Worm (Caenorhabditis elegans) whole organism, early embryonic: ENCODE measurements around the gene cec-7.

Experiments
- B0310.2 ChIP-seq: sonication (generic microtip); optimal IDR thresholded peaks from 2 replicates; lab custom pipeline; 2016; ENCODE audit warnings: mild to moderate bottlenecking, missing genetic modification characterization, missing compliant biosample characterization
- F13C5.2 ChIP-seq: sonication (generic microtip); optimal IDR thresholded peaks from 2 replicates; lab custom pipeline; 2017; ENCODE audit warnings: mild to moderate bottlenecking, missing genetic modification characterization, inconsistent platforms, missing compliant biosample characterization
- aly-1 ChIP-seq: sonication (generic microtip); optimal IDR thresholded peaks from 2 replicates; lab custom pipeline; 2016; ENCODE audit warnings: missing genetic modification characterization, missing compliant biosample characterization
- ama-1 ChIP-seq: fragments of 150-350 bp; optimal IDR thresholded peaks from 2 replicates; lab custom pipeline; 2014
- ceh-13 ChIP-seq: fragments of 200-800 bp; sonication (Bioruptor generic); optimal IDR thresholded peaks from 2 replicates; lab custom pipeline; 2018; ENCODE audit warnings: mild to moderate bottlenecking, missing genetic modification characterization, missing compliant biosample characterization
- ceh-36 ChIP-seq: sonication (generic microtip); optimal IDR thresholded peaks from 2 replicates; lab custom pipeline; 2016; ENCODE audit warnings: missing genetic modification characterization, inconsistent platforms, missing compliant biosample characterization
- ets-7 ChIP-seq: sonication (generic microtip); optimal IDR thresholded peaks from 2 replicates; lab custom pipeline; 2016; ENCODE audit warnings: missing genotype, missing genetic modification characterization, missing compliant biosample characterization
- flt-1 ChIP-seq: fragments of 200-800 bp; sonication (Bioruptor generic); IDR thresholded peaks from 2 replicates; pipeline ENCODE4 v1.3.6; 2022; ENCODE audit warnings: missing genetic modification characterization, missing compliant biosample characterization
- hmbx-1 ChIP-seq: sonication (generic microtip); optimal IDR thresholded peaks from 2 replicates; lab custom pipeline; 2016; ENCODE audit warnings: mild to moderate bottlenecking, missing genetic modification characterization, missing compliant biosample characterization
- hmg-4 ChIP-seq: fragments of 200-800 bp; sonication (Bioruptor generic); optimal IDR thresholded peaks from 2 replicates; lab custom pipeline; 2018; ENCODE audit warnings: mild to moderate bottlenecking, missing genetic modification characterization, missing compliant biosample characterization
- hnd-1 ChIP-seq: sonication (generic microtip); optimal IDR thresholded peaks from 2 replicates; lab custom pipeline; 2016; ENCODE audit warnings: missing genetic modification characterization, missing compliant biosample characterization
- pes-1 ChIP-seq: fragments of 200-800 bp; sonication (Bioruptor generic); IDR thresholded peaks from 2 replicates; pipeline ENCODE4 v1.3.6; 2022; ENCODE audit warnings: missing genetic modification reagents, missing genetic modification characterization, missing compliant biosample characterization
- scrt-1 ChIP-seq: fragments of 200-800 bp; sonication (Bioruptor generic); IDR thresholded peaks from 2 replicates; pipeline ENCODE4 v1.3.6; 2022; ENCODE audit warnings: missing genetic modification characterization, missing compliant biosample characterization
- sea-1 ChIP-seq: fragments of 200-800 bp; sonication (Bioruptor generic); conservative IDR thresholded peaks from 2 replicates; pipeline ENCODE4 v1.3.6; 2022; ENCODE audit warnings: missing genetic modification characterization, missing compliant biosample characterization
- tbx-11 ChIP-seq: fragments of 200-800 bp; sonication (Bioruptor generic); IDR thresholded peaks from 2 replicates; pipeline ENCODE4 v1.3.6; 2022; ENCODE audit warnings: missing genetic modification characterization, missing compliant biosample characterization
- tbx-37 ChIP-seq: fragments of 200-800 bp; sonication (Bioruptor generic); conservative IDR thresholded peaks from 2 replicates; pipeline ENCODE4 v1.3.6; 2022; ENCODE audit warnings: missing genetic modification reagents, missing genetic modification characterization, missing compliant biosample characterization
- tra-4 ChIP-seq: sonication (generic microtip); optimal IDR thresholded peaks from 2 replicates; lab custom pipeline; 2017; ENCODE audit warnings: missing genetic modification characterization, missing compliant biosample characterization

The cec-7 gene

DNA sequence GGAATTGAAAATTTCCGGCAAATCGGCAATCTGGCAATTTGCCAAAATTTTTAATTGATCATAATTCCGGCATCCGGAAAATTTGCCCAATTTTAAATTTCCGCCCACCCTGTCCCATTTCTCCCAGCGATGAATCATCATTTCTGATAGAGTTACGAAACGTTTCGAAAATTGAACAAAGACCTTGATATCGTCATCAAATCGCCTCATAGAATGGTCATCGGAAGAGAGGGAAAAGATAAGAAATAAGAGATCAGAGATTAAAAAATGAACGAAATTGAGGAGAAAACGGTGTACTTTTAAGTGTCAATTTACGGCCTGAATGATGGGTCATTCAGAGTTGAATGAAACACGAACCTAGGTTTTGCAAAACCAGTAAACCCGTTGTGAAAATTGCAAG, 29.8 kb downstream of the cec-7 start:
- TF ChIP-seq tra-4 (tag; lab: Kevin White, UChicago) (no peak), ama-1 (no peak), ceh-13 (GFP tag; lab: Kevin White, UChicago) (no peak), hmbx-1 (tag; lab: Kevin White, UChicago) (no peak), hnd-1 (tag; lab: Kevin White, UChicago) (no peak)

DNA sequence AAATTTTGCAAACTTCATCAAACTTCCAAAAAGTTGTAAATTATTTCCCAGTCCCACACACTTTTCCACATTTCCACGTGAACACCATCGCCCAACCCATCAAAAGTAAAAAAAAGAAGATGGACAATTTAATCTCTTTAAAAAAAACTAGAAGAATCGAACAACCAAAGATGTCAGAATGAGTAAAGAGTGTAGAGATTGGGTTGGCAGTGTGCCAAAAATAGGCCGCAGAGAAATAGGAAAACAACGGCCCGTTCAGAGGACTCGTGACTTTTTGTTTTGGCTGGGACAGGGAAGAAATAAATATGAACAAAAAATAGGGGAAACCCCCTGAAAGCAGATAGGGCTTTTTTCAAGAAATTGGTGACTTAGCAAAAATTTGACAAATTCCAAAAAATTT, 34.5 kb downstream of the cec-7 start:
- TF ChIP-seq ets-7 (tag; lab: Kevin White, UChicago) (no peak), tbx-11 (no peak), ceh-36 (tag; lab: Kevin White, UChicago) (no peak), scrt-1 (GFP tag; lab: Robert Waterston, UW) (no peak), tra-4 (tag; lab: Kevin White, UChicago) (no peak), hmbx-1 (tag; lab: Kevin White, UChicago) (no peak), aly-1 (tag; lab: Kevin White, UChicago) (no peak), hmg-4 (GFP tag; lab: Kevin White, UChicago) (no peak), B0310.2 (no peak), pes-1 (no peak), ama-1 (no peak), hnd-1 (tag; lab: Kevin White, UChicago) (no peak), tbx-37 (GFP tag; lab: Robert Waterston, UW) (no peak), F13C5.2 (tag; lab: Kevin White, UChicago) (no peak), ceh-13 (GFP tag; lab: Kevin White, UChicago) (no peak), sea-1 (GFP tag; lab: Robert Waterston, UW) (no peak), flt-1 (GFP tag; lab: Robert Waterston, UW) (no peak)

DNA sequence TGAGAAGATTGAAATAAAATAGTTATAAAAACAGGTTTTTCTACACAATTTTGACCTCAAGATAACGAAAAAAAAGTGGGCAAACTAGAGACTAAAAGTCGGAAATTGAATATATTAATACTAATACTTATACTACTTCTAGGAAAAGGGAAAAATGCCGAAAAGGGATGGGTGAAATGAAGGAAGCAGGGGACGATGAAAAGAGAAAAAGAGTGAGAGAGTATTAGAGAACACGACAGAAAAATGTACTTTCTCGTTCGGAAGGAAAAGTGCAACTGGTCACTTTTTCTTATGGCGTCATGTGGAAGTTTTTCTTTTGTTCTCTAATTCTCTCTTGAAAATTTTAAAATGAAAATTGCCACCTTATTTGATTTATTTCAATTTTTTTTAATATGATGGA, 36.0 kb downstream of the cec-7 start:
- TF ChIP-seq tra-4 (tag; lab: Kevin White, UChicago) (no peak), tbx-11 (no peak), B0310.2 (no peak), aly-1 (tag; lab: Kevin White, UChicago) (no peak), hmg-4 (GFP tag; lab: Kevin White, UChicago) (no peak), ama-1 (no peak), F13C5.2 (tag; lab: Kevin White, UChicago) (no peak), ceh-36 (tag; lab: Kevin White, UChicago) (no peak), sea-1 (GFP tag; lab: Robert Waterston, UW) (no peak), ets-7 (tag; lab: Kevin White, UChicago) (no peak), hmbx-1 (tag; lab: Kevin White, UChicago) (no peak), ceh-13 (GFP tag; lab: Kevin White, UChicago) (no peak), tbx-37 (GFP tag; lab: Robert Waterston, UW) (no peak), flt-1 (GFP tag; lab: Robert Waterston, UW) (no peak)

DNA sequence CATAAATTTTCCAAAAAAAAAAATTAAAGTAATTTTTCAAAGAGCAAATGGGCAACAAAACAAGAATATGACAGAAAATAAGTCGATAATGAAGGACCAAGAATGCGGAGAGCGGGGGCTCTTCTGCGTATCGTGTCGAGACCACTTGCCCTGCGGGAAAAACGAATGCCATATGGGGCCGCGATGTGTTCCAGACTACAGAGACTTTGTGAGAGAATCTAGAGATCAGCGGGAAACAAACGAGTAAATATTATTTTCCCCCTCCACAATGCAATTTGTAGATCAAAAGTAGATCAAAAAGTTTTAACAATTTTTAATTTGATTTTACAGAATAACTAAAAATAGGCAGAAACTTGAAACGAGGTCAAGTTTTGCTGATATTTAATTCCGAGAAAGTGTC, 37.2 kb downstream of the cec-7 start:
- TF ChIP-seq ceh-13 (GFP tag; lab: Kevin White, UChicago): no peak
- TF ChIP-seq hnd-1 (tag; lab: Kevin White, UChicago): no peak
- no peak for TF ChIP-seq sea-1 (GFP tag; lab: Robert Waterston, UW)
- TF ChIP-seq scrt-1 (GFP tag; lab: Robert Waterston, UW): no peak
- TF ChIP-seq tra-4 (tag; lab: Kevin White, UChicago): no peak
- TF ChIP-seq F13C5.2 (tag; lab: Kevin White, UChicago): no peak
- no peak for TF ChIP-seq B0310.2

DNA sequence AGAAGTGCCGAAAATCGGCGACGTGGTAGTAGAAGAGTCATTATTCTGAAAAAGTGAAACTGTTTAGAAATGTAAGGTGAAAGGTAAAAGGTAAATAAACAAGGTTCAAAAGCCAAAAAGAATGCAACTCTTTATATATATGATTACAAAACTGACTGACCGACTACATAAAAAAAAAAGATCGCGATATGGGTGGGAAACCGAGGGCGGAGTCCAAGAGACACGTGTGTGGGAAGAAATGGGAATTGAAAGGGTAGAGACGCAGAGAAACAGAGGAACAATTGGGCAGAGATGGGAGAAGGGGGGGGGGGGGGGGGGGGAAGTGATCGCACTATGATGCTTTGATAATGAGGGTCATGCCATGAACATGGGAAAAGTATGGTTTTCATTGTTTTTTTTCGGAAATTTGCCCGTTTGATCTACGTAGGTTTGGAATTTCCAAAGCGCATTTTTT, 38.4 kb downstream of the cec-7 start, which contains the start of gene Y37D8A.4:
Gene Y37D8A.4 (minus strand): TSS at position 51 of the 454 bp plus-strand sequence.
- TF ChIP-seq hmg-4 (GFP tag; lab: Kevin White, UChicago) (no peak), B0310.2 (no peak), pes-1 (no peak), tbx-37 (GFP tag; lab: Robert Waterston, UW) (no peak), scrt-1 (GFP tag; lab: Robert Waterston, UW) (no peak), aly-1 (tag; lab: Kevin White, UChicago) (no peak), tbx-11 (no peak), ceh-36 (tag; lab: Kevin White, UChicago) (no peak), flt-1 (GFP tag; lab: Robert Waterston, UW) (no peak), ceh-13 (GFP tag; lab: Kevin White, UChicago) (no peak), F13C5.2 (tag; lab: Kevin White, UChicago) (no peak), sea-1 (GFP tag; lab: Robert Waterston, UW) (no peak), ama-1 (no peak), ets-7 (tag; lab: Kevin White, UChicago) (no peak), tra-4 (tag; lab: Kevin White, UChicago) (no peak), hnd-1 (tag; lab: Kevin White, UChicago) (no peak), hmbx-1 (tag; lab: Kevin White, UChicago) (no peak)

DNA sequence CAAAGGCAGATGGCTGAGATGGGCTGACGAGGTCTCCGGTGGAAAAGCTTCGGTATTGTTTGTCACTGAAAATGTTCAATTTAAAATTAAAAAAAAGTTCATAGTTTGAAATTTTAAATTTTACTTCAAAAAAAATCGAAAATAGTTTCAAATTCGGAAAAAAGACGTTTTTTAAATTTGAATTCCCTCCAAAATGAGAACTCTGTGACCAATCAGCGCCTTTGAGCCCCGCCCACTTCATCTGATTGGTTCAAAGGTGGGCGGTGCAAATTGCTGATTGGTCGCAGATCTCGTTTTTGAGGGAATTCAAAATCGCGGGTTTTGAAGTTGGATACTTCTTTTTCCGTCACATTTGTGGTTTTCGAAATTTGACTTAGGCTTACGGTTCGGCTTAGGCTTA, 39.1 kb downstream of the cec-7 start:
- no peak for TF ChIP-seq ets-7 (tag; lab: Kevin White, UChicago)
- TF ChIP-seq hmg-4 (GFP tag; lab: Kevin White, UChicago): no peak
- TF ChIP-seq ceh-36 (tag; lab: Kevin White, UChicago): no peak
- TF ChIP-seq flt-1 (GFP tag; lab: Robert Waterston, UW): no peak
- TF ChIP-seq aly-1 (tag; lab: Kevin White, UChicago): no peak
- no peak for TF ChIP-seq ama-1
- TF ChIP-seq tbx-37 (GFP tag; lab: Robert Waterston, UW): no peak
- TF ChIP-seq pes-1: no peak
- no peak for TF ChIP-seq tbx-11
- no peak for TF ChIP-seq scrt-1 (GFP tag; lab: Robert Waterston, UW)
- TF ChIP-seq tra-4 (tag; lab: Kevin White, UChicago): no peak
- no peak for TF ChIP-seq sea-1 (GFP tag; lab: Robert Waterston, UW)
- TF ChIP-seq ceh-13 (GFP tag; lab: Kevin White, UChicago): no peak
- TF ChIP-seq hmbx-1 (tag; lab: Kevin White, UChicago): no peak
- TF ChIP-seq B0310.2: no peak
- no peak for TF ChIP-seq hnd-1 (tag; lab: Kevin White, UChicago)
- no peak for TF ChIP-seq F13C5.2 (tag; lab: Kevin White, UChicago)

DNA sequence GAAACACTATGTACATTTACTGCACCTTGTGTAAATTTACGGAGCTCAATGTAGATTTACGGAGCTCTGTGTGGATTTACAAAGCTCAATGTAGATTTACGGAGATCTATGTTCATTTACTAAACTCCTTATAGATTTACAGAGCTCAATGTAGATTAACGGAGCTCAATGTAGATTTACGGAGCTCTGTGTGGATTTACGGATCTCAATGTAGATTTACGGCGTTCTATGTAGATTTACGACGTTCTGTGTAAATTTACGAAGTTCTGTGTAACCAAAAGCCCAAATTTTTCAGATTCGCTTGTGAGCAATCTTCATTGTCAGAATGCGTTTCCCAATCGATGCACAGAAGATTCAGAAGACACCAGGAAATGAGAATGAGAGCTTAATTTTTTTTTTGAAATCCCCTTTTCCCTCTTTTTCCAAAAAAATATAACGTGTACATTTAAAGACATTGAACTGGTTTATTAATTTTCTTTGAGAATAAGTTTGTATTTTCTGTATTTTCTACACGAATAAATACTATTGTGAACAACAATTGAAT, 40.6 kb downstream of the cec-7 start:
- TF ChIP-seq ceh-36 (tag; lab: Kevin White, UChicago) (no peak), flt-1 (GFP tag; lab: Robert Waterston, UW) (no peak), tra-4 (tag; lab: Kevin White, UChicago) (no peak), scrt-1 (GFP tag; lab: Robert Waterston, UW) (no peak), sea-1 (GFP tag; lab: Robert Waterston, UW) (no peak), tbx-11 (no peak), ama-1 (no peak), hmbx-1 (tag; lab: Kevin White, UChicago) (no peak), ceh-13 (GFP tag; lab: Kevin White, UChicago) (no peak), B0310.2 (no peak), hnd-1 (tag; lab: Kevin White, UChicago) (no peak), aly-1 (tag; lab: Kevin White, UChicago) (no peak), pes-1 (no peak), hmg-4 (GFP tag; lab: Kevin White, UChicago) (no peak), tbx-37 (GFP tag; lab: Robert Waterston, UW) (no peak), F13C5.2 (tag; lab: Kevin White, UChicago) (no peak), ets-7 (tag; lab: Kevin White, UChicago) (no peak)
